Worm (Caenorhabditis elegans) whole organism, L4 larva: ENCODE data around the gene jmjd-1.1.

Experiments
- D1046.2 ChIP-seq: fragments of 200-800 bp; sonication (Bioruptor generic); IDR thresholded peaks from 2 replicates; pipeline ENCODE4 v1.3.6; 2022; ENCODE audit warnings: missing genetic modification characterization, missing compliant biosample characterization
- F37D6.2 ChIP-seq: sonication (generic microtip); optimal IDR thresholded peaks from 2 replicates; lab custom pipeline; 2016; ENCODE audit warnings: mild to moderate bottlenecking, missing genetic modification characterization, missing compliant biosample characterization
- F44E2.7 ChIP-seq: fragments of 200-800 bp; sonication (Bioruptor generic); IDR thresholded peaks from 2 replicates; pipeline ENCODE4 v2.1.2; 2022; ENCODE audit warnings: missing genetic modification characterization, missing compliant biosample characterization
- R02D3.7 ChIP-seq: fragments of 150-350 bp; sonication (generic microtip); optimal IDR thresholded peaks from 3 replicates; lab custom pipeline; 2014; ENCODE audit warnings: missing biosample characterization, missing genetic modification characterization
- T26A8.4 ChIP-seq: fragments of 200-800 bp; sonication (Bioruptor generic); IDR thresholded peaks from 2 replicates; pipeline ENCODE4 v1.3.6; 2022; ENCODE audit warnings: missing genetic modification characterization, missing compliant biosample characterization
- Y105C5A.15 ChIP-seq: fragments of 200-800 bp; sonication (Bioruptor generic); IDR thresholded peaks from 2 replicates; pipeline ENCODE4 v1.3.6; 2022; ENCODE audit warnings: missing genetic modification characterization, missing compliant biosample characterization
- Y48G9A.11 ChIP-seq: fragments of 200-800 bp; sonication (Bioruptor generic); IDR thresholded peaks from 2 replicates; pipeline ENCODE4 v1.3.6; 2022; ENCODE audit warnings: missing genetic modification reagents, missing genetic modification characterization, missing compliant biosample characterization
- aha-1 ChIP-seq: fragments of 150-350 bp; peaks from one replicate; lab custom pipeline; 2014; ENCODE audit warnings: missing biosample characterization, missing genetic modification characterization
- aly-2 ChIP-seq: sonication (generic microtip); optimal IDR thresholded peaks from 2 replicates; lab custom pipeline; 2018; ENCODE audit warnings: missing biosample characterization, missing genetic modification characterization
- attf-4 ChIP-seq: sonication (generic microtip); optimal IDR thresholded peaks from 3 replicates; lab custom pipeline; 2017; ENCODE audit warnings: missing biosample characterization, missing genetic modification characterization
- ceh-20 ChIP-seq: fragments of 200-800 bp; sonication (Bioruptor generic); IDR thresholded peaks from 2 replicates; pipeline ENCODE4 v1.3.6; 2022; ENCODE audit warnings: missing genetic modification reagents, missing genetic modification characterization, missing compliant biosample characterization
- ceh-32 ChIP-seq: sonication (generic microtip); optimal IDR thresholded peaks from 2 replicates; lab custom pipeline; 2016; ENCODE audit warnings: mild to moderate bottlenecking, missing genetic modification characterization, missing compliant biosample characterization; ENCODE audit not compliant: poor library complexity
- daf-19 ChIP-seq: fragments of 200-800 bp; sonication (Bioruptor generic); conservative IDR thresholded peaks from 2 replicates; pipeline ENCODE4 v1.3.6; 2022; ENCODE audit warnings: missing genetic modification characterization, missing compliant biosample characterization
- daf-8 ChIP-seq: fragments of 200-800 bp; sonication (Bioruptor generic); IDR thresholded peaks from 2 replicates; pipeline ENCODE4 v1.3.6; 2022; ENCODE audit warnings: missing genetic modification characterization, missing compliant biosample characterization
- dmd-6 ChIP-seq: fragments of 200-800 bp; sonication (Bioruptor generic); IDR thresholded peaks from 2 replicates; pipeline ENCODE4 v1.3.6; 2022; ENCODE audit warnings: missing genetic modification reagents, missing genetic modification characterization, missing compliant biosample characterization
- dmd-8 ChIP-seq: fragments of 200-800 bp; sonication (Bioruptor generic); IDR thresholded peaks from 2 replicates; pipeline ENCODE4 v1.3.6; 2022; ENCODE audit warnings: missing genetic modification characterization, missing compliant biosample characterization
- duxl-1 ChIP-seq: sonication (generic microtip); optimal IDR thresholded peaks from 2 replicates; lab custom pipeline; 2016; ENCODE audit warnings: mild to moderate bottlenecking, missing genetic modification characterization, moderate library complexity, missing compliant biosample characterization; ENCODE audit not compliant: poor library complexity
- dve-1 ChIP-seq: sonication (generic microtip); optimal IDR thresholded peaks from 2 replicates; lab custom pipeline; 2017; ENCODE audit warnings: antibody characterized with exemption, mild to moderate bottlenecking, missing genetic modification characterization, missing compliant biosample characterization; ENCODE audit not compliant: insufficient read depth
- egl-43 ChIP-seq: fragments of 200-800 bp; sonication (Bioruptor generic); IDR thresholded peaks from 2 replicates; pipeline ENCODE4 v1.3.6; 2022; ENCODE audit warnings: missing genetic modification reagents, missing genetic modification characterization, missing compliant biosample characterization
- gei-8 ChIP-seq: fragments of 200-800 bp; sonication (Bioruptor generic); optimal IDR thresholded peaks from 2 replicates; lab custom pipeline; 2018; ENCODE audit warnings: mild to moderate bottlenecking, missing genetic modification characterization, missing compliant biosample characterization
- hlh-30 ChIP-seq: sonication (generic microtip); optimal IDR thresholded peaks from 2 replicates; lab custom pipeline; 2017; ENCODE audit warnings: antibody characterized with exemption, mild to moderate bottlenecking, missing genetic modification characterization, missing compliant biosample characterization; ENCODE audit not compliant: insufficient read depth
- lin-1 ChIP-seq: fragments of 200-800 bp; sonication (Bioruptor generic); IDR thresholded peaks from 2 replicates; pipeline ENCODE4 v1.3.6; 2022; ENCODE audit warnings: missing genetic modification reagents, missing genetic modification characterization, missing compliant biosample characterization
- lin-29 ChIP-seq: fragments of 200-800 bp; sonication (Bioruptor generic); IDR thresholded peaks from 2 replicates; pipeline ENCODE4 v1.3.6; 2022; ENCODE audit warnings: missing genetic modification reagents, missing genetic modification characterization, missing compliant biosample characterization
- lin-39 ChIP-seq: fragments of 150-350 bp; optimal IDR thresholded peaks from 2 replicates; lab custom pipeline; 2014; ENCODE audit warnings: missing biosample characterization, missing genetic modification reagents, missing genetic modification characterization
- mdt-29 ChIP-seq: fragments of 200-800 bp; sonication (Bioruptor generic); IDR thresholded peaks from 2 replicates; pipeline ENCODE4 v1.3.6; 2022; ENCODE audit warnings: missing genetic modification reagents, missing genetic modification characterization, missing compliant biosample characterization
- mes-2 ChIP-seq: sonication (generic microtip); optimal IDR thresholded peaks from 2 replicates; lab custom pipeline; 2016; ENCODE audit warnings: missing genotype, mild to moderate bottlenecking, missing genetic modification characterization, missing compliant biosample characterization; ENCODE audit not compliant: poor library complexity, severe bottlenecking
- mxl-2 ChIP-seq: fragments of 200-800 bp; sonication (Bioruptor generic); conservative IDR thresholded peaks from 2 replicates; pipeline ENCODE4 v1.3.6; 2022; ENCODE audit warnings: missing genetic modification reagents, missing genetic modification characterization, missing compliant biosample characterization
- nhr-102 ChIP-seq: sonication (generic microtip); optimal IDR thresholded peaks from 2 replicates; lab custom pipeline; 2016; ENCODE audit warnings: mild to moderate bottlenecking, missing genetic modification characterization, moderate library complexity, missing compliant biosample characterization
- nhr-42 ChIP-seq: fragments of 200-800 bp; sonication (Bioruptor generic); IDR thresholded peaks from 2 replicates; pipeline ENCODE4 v1.3.6; 2022; ENCODE audit warnings: missing genetic modification characterization, missing compliant biosample characterization
- nhr-48 ChIP-seq: sonication (generic microtip); optimal IDR thresholded peaks from 2 replicates; lab custom pipeline; 2016; ENCODE audit warnings: mild to moderate bottlenecking, missing genetic modification characterization, missing compliant biosample characterization
- nhr-6 ChIP-seq: fragments of 150-350 bp; optimal IDR thresholded peaks from 2 replicates; lab custom pipeline; 2014; ENCODE audit warnings: missing biosample characterization, missing genetic modification characterization
- nhr-76 ChIP-seq: fragments of 150-350 bp; optimal IDR thresholded peaks from 2 replicates; lab custom pipeline; 2014; ENCODE audit warnings: missing biosample characterization, missing genetic modification characterization
- pha-4 ChIP-seq, 2 experiments: fragments of 150-350 bp in 1 of 2; fragments of 200-800 bp in 1 of 2; sonication (Bioruptor generic) in 1 of 2; IDR thresholded peaks in 1 of 2; optimal IDR thresholded peaks in 1 of 2; 2 replicates each; pipeline versions ENCODE4 v1.3.6 to Lab custom; 2014 to 2022; ENCODE audit warnings: missing genetic modification characterization in 2 of 2, missing genetic modification reagents in 2 of 2, missing biosample characterization in 1 of 2, missing compliant biosample characterization in 1 of 2
- php-3 ChIP-seq: fragments of 200-800 bp; sonication (Bioruptor generic); IDR thresholded peaks from 2 replicates; pipeline ENCODE4 v1.3.6; 2022; ENCODE audit warnings: missing genetic modification reagents, missing genetic modification characterization, missing compliant biosample characterization
- rbr-2 ChIP-seq: sonication (generic microtip); optimal IDR thresholded peaks from 2 replicates; lab custom pipeline; 2016; ENCODE audit warnings: missing genotype, missing genetic modification characterization, missing compliant biosample characterization
- set-16 ChIP-seq: fragments of 200-800 bp; sonication (Bioruptor generic); IDR thresholded peaks from 2 replicates; pipeline ENCODE4 v1.3.6; 2022; ENCODE audit warnings: missing genetic modification reagents, missing genetic modification characterization, missing compliant biosample characterization
- skn-1 ChIP-seq: fragments of 150-350 bp; optimal IDR thresholded peaks from 2 replicates; lab custom pipeline; 2014; ENCODE audit warnings: missing biosample characterization, missing genetic modification characterization
- snpc-4 ChIP-seq: fragments of 150-350 bp; optimal IDR thresholded peaks from 2 replicates; lab custom pipeline; 2014; ENCODE audit warnings: missing biosample characterization, missing genetic modification characterization
- spr-3 ChIP-seq: fragments of 200-800 bp; sonication (Bioruptor generic); optimal IDR thresholded peaks from 2 replicates; lab custom pipeline; 2018; ENCODE audit warnings: mild to moderate bottlenecking, missing genetic modification characterization, missing compliant biosample characterization
- tra-1 ChIP-seq: fragments of 200-800 bp; sonication (Bioruptor generic); IDR thresholded peaks from 2 replicates; pipeline ENCODE4 v1.3.6; 2022; ENCODE audit warnings: missing genetic modification reagents, missing genetic modification characterization, missing compliant biosample characterization
- unc-130 ChIP-seq: sonication (generic microtip); optimal IDR thresholded peaks from 2 replicates; lab custom pipeline; 2016; ENCODE audit warnings: missing genetic modification reagents, missing genetic modification characterization, missing compliant biosample characterization
- vab-7 ChIP-seq: fragments of 200-800 bp; sonication (Bioruptor generic); IDR thresholded peaks from 2 replicates; pipeline ENCODE4 v1.3.6; 2022; ENCODE audit warnings: missing genetic modification reagents, missing genetic modification characterization, missing compliant biosample characterization
- zag-1 ChIP-seq: fragments of 150-350 bp; optimal IDR thresholded peaks from 2 replicates; lab custom pipeline; 2014; ENCODE audit warnings: missing biosample characterization, missing genetic modification characterization
- zfp-2 ChIP-seq: sonication (generic microtip); optimal IDR thresholded peaks from 2 replicates; lab custom pipeline; 2016; ENCODE audit warnings: mild to moderate bottlenecking, missing genetic modification characterization, missing compliant biosample characterization
- zfp-3 ChIP-seq: fragments of 200-800 bp; sonication (Bioruptor generic); conservative IDR thresholded peaks from 2 replicates; pipeline ENCODE4 v1.3.6; 2022; ENCODE audit warnings: missing genetic modification reagents, missing genetic modification characterization, missing compliant biosample characterization

jmjd-1.1 gene

DNA sequence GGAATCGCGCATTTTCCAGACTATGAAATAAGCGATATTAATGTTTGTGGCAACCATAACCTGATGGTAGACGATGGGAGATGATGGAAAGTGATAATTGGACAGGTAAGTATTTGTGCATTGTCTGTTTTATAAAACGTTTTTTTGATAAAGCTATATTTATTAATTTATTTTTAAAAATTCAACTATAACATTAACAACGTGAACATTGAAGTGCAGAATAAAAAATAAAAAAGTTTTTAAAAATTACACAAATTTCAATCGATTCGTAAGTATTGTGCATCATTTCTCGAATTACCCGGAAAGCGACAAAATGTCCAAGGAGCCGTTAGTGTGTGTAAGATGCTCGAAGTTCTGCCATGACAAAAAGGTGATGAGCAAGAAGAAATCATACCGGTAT, at the start of gene jmjd-1.1:
TSS of gene jmjd-1.1 (plus strand) at position 301 of the 400 bp plus-strand sequence.
- no peak for TF ChIP-seq F44E2.7 (GFP tag; lab: Robert Waterston, UW)
- no peak for TF ChIP-seq egl-43 (GFP tag; lab: Robert Waterston, UW)
- no peak for TF ChIP-seq nhr-48 (tag; lab: Kevin White, UChicago)
- TF ChIP-seq aha-1 (tag; lab: Kevin White, UChicago): no peak
- TF ChIP-seq unc-130 (GFP tag; lab: Kevin White, UChicago): no peak
- no peak for TF ChIP-seq T26A8.4 (GFP tag; lab: Robert Waterston, UW)
- TF ChIP-seq R02D3.7 (tag; lab: Kevin White, UChicago): no peak
- no peak for TF ChIP-seq hlh-30 (tag; lab: Kevin White, UChicago)
- TF ChIP-seq aly-2 (tag; lab: Kevin White, UChicago): no peak
- no peak for TF ChIP-seq mes-2 (tag; lab: Kevin White, UChicago)
- TF ChIP-seq nhr-42 (GFP tag; lab: Robert Waterston, UW): no peak
- no peak for TF ChIP-seq lin-1 (GFP tag; lab: Robert Waterston, UW)
- TF ChIP-seq pha-4 (GFP tag; IDR thresholded peaks at IDR 0.05; lab: Robert Waterston, UW): no peak
- no peak for TF ChIP-seq pha-4 (tag; optimal IDR thresholded peaks at IDR 0.05; lab: Kevin White, UChicago)
- no peak for TF ChIP-seq nhr-6 (tag; lab: Kevin White, UChicago)
- no peak for TF ChIP-seq nhr-102 (tag; lab: Kevin White, UChicago)
- TF ChIP-seq ceh-32 (tag; lab: Kevin White, UChicago): no peak
- TF ChIP-seq F37D6.2 (tag; lab: Kevin White, UChicago): no peak
- no peak for TF ChIP-seq attf-4 (tag; lab: Kevin White, UChicago)
- TF ChIP-seq mxl-2: no peak

DNA sequence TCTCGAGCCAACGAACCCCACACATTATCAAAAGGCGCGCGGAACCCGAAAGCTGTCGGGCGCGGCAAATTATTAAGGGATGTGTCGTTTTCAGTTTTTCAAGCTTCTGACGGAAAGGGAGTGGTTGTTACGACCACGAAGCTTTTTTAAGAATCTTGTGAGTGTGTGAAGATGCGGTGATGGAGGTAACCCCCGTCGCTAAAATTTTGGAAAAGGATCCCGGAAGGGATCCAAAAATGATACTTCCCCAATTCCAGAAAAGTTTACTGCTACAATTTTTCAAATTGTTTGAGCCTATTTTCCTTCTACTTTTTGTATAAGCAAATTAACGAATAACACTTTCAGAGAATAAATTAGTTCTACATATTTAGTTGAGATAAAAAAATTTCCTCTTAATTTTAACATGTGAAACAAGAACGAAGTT, 49.7 kb upstream of the jmjd-1.1 start:
- TF ChIP-seq lin-1 (GFP tag; lab: Robert Waterston, UW) (peak; percentile 88), nhr-48 (tag; lab: Kevin White, UChicago) (no peak), unc-130 (GFP tag; lab: Kevin White, UChicago) (no peak), aly-2 (tag; lab: Kevin White, UChicago) (peak; percentile 39), zag-1 (tag; lab: Kevin White, UChicago) (no peak), daf-8 (GFP tag; lab: Robert Waterston, UW) (no peak), tra-1 (GFP tag; lab: Robert Waterston, UW) (0 out of 2 replicates have a peak, but pooled peaks have one; percentile 43), mdt-29 (GFP tag; lab: Robert Waterston, UW) (peak; percentile 56; the same call in 1 of the 2 replicates), duxl-1 (tag; lab: Kevin White, UChicago) (no peak), skn-1 (tag; lab: Kevin White, UChicago) (no peak), Y105C5A.15 (no peak), nhr-76 (tag; lab: Kevin White, UChicago) (no peak), zfp-3 (GFP tag; lab: Robert Waterston, UW) (peak; percentile 99), Y48G9A.11 (GFP tag; lab: Robert Waterston, UW) (peak; percentile 75), set-16 (GFP tag; lab: Robert Waterston, UW) (no peak), gei-8 (GFP tag; lab: Kevin White, UChicago) (no peak), vab-7 (peak; percentile 60; the same call in 1 of the 2 replicates), lin-29 (no peak; the same call in 1 of the 2 replicates), D1046.2 (0 out of 2 replicates have a peak, but pooled peaks have one; percentile 40), lin-39 (tag; lab: Kevin White, UChicago) (no peak), pha-4 (GFP tag; IDR thresholded peaks at IDR 0.05; lab: Robert Waterston, UW) (peak; percentile 87), pha-4 (tag; optimal IDR thresholded peaks at IDR 0.05; lab: Kevin White, UChicago) (peak; percentile 75), mxl-2 (no peak), R02D3.7 (tag; lab: Kevin White, UChicago) (no peak), zfp-2 (no peak), nhr-42 (GFP tag; lab: Robert Waterston, UW) (peak; percentile 76; the same call in 1 of the 2 replicates), dve-1 (peak; percentile 91), rbr-2 (tag; lab: Kevin White, UChicago) (no peak), ceh-32 (tag; lab: Kevin White, UChicago) (peak; percentile 51), php-3 (GFP tag; lab: Robert Waterston, UW) (peak; percentile 80), nhr-6 (tag; lab: Kevin White, UChicago) (peak; percentile 48), snpc-4 (tag; lab: Kevin White, UChicago) (no peak), spr-3 (GFP tag; lab: Kevin White, UChicago) (peak; percentile 20), dmd-8 (GFP tag; lab: Robert Waterston, UW) (no peak), dmd-6 (peak; percentile 69), ceh-20 (GFP tag; lab: Robert Waterston, UW) (0 out of 2 replicates have a peak, but pooled peaks have one; percentile 46), daf-19 (GFP tag; lab: Robert Waterston, UW) (peak; percentile 95; the same call in 1 of the 2 replicates), egl-43 (GFP tag; lab: Robert Waterston, UW) (peak; percentile 84)
